Worm (Caenorhabditis elegans): ENCODE measurements around the gene cri-2.
A peak's percentile ranks its signal among the peaks of the same experiment; 100 is the strongest.

- no peak for TF ChIP-seq hlh-30 (tag; optimal IDR thresholded peaks at IDR 0.05; ENCODE audit: insufficient read depth)
- TF ChIP-seq ahr-1 (tag; optimal IDR thresholded peaks at IDR 0.05), result no peak
- TF ChIP-seq unc-3 (GFP tag; conservative IDR thresholded peaks at IDR 0.05), result no peak
- TF ChIP-seq unc-3 (tag; optimal IDR thresholded peaks at IDR 0.05), result no peak
- TF ChIP-seq ceh-2 (tag; optimal IDR thresholded peaks at IDR 0.05), result peak; percentile 7
- no peak for TF ChIP-seq dmd-4 (tag; optimal IDR thresholded peaks at IDR 0.05; ENCODE audit: borderline replicate concordance)
- TF ChIP-seq hlh-8 (tag; optimal IDR thresholded peaks at IDR 0.05), result no peak
- TF ChIP-seq nhr-11 (tag; optimal IDR thresholded peaks at IDR 0.05), result no peak
- TF ChIP-seq dve-1 (tag; optimal IDR thresholded peaks at IDR 0.05), result no peak
- TF ChIP-seq pqm-1 (tag; optimal IDR thresholded peaks at IDR 0.05), result no peak
- no peak for TF ChIP-seq odd-2 (tag; optimal IDR thresholded peaks at IDR 0.05)
- TF ChIP-seq hlh-13 (GFP tag; optimal IDR thresholded peaks at IDR 0.05), result no peak
- no peak for TF ChIP-seq unc-55 (GFP tag; optimal IDR thresholded peaks at IDR 0.05)
These were observed 27.1 kb downstream of the cri-2 start for ce11 chrV:8228712-8229119.
